Worm (Caenorhabditis elegans): Measurements from ENCODE around the gene irld-15.
"Not testable (repeated sequence)": the region's sequence is repeated elsewhere in the genome, so short reads cannot be mapped to it uniquely, and the experiment has no call there.

Gene irld-15

ce11 chrV:2324260-2324659 lies 20.6 kb upstream of the irld-15 start:
- TF ChIP-seq jun-1 (tag; optimal IDR thresholded peaks at IDR 0.05) (peak; percentile 48), ztf-11 (tag; optimal IDR thresholded peaks at IDR 0.05) (no peak), xbp-1 (tag; optimal IDR thresholded peaks at IDR 0.05) (no peak), efl-1 (optimal IDR thresholded peaks at IDR 0.05) (no peak), efl-1 (GFP tag; optimal IDR thresholded peaks at IDR 0.05 in 1 of 2) (peak in 1 of 2 experiments; percentile 7), nhr-237 (tag; optimal IDR thresholded peaks at IDR 0.05) (no peak), nhr-71 (tag; optimal IDR thresholded peaks at IDR 0.05) (peak; percentile 59), pqm-1 (tag; optimal IDR thresholded peaks at IDR 0.05) (peak; percentile 72), elt-2 (tag; optimal IDR thresholded peaks at IDR 0.05) (peak; percentile 99), efl-3 (GFP tag; optimal IDR thresholded peaks at IDR 0.05) (no peak), egl-27 (tag; optimal IDR thresholded peaks at IDR 0.05) (no peak), lin-35 (GFP tag; optimal IDR thresholded peaks at IDR 0.05) (peak in 1 of 2 experiments; percentile 14), ets-5 (GFP tag; IDR thresholded peaks at IDR 0.05) (no peak)

ce11 chrV:2322466-2322865 lies 18.8 kb upstream of the irld-15 start, which contains the start of gene pud-1.2:
Gene pud-1.2, minus strand, starts transcription at chrV:2322566.
- TF ChIP-seq sptf-1 (tag; optimal IDR thresholded peaks at IDR 0.05); sup-37 (GFP tag; optimal IDR thresholded peaks at IDR 0.05); nhr-84 (tag; optimal IDR thresholded peaks at IDR 0.05): not testable (repeated sequence)

ce11 chrV:2321001-2321400 lies 17.3 kb upstream of the irld-15 start, which contains the start of gene Y19D10B.6:
Gene Y19D10B.6, minus strand, starts transcription at chrV:2321101.
- TF ChIP-seq fos-1 (tag; optimal IDR thresholded peaks at IDR 0.05); mab-9 (GFP tag; IDR thresholded peaks at IDR 0.05); rnt-1 (tag; optimal IDR thresholded peaks at IDR 0.05): not testable (repeated sequence)

ce11 chrV:2308246-2308645 lies 4.6 kb upstream of the irld-15 start:
- peak; percentile 29 for TF ChIP-seq elt-2 (tag; optimal IDR thresholded peaks at IDR 0.05)
- no peak for TF ChIP-seq pax-3 (tag; optimal IDR thresholded peaks at IDR 0.05)

- TF ChIP-seq efl-1 (optimal IDR thresholded peaks at IDR 0.05) (no peak), efl-1 (GFP tag; optimal IDR thresholded peaks at IDR 0.05 in 1 of 2) (peak in 1 of 2 experiments; percentile 91), F16B12.6 (tag; optimal IDR thresholded peaks at IDR 0.05) (no peak), jun-1 (tag; optimal IDR thresholded peaks at IDR 0.05) (no peak)
These were observed 2.7 kb upstream of the irld-15 start for ce11 chrV:2306383-2306782.

- TF ChIP-seq aly-2 (tag; optimal IDR thresholded peaks at IDR 0.05) = no peak
- no peak for TF ChIP-seq skn-1 (tag; optimal IDR thresholded peaks at IDR 0.05)
- no peak for TF ChIP-seq tbx-2 (tag; optimal IDR thresholded peaks at IDR 0.05)
- TF ChIP-seq nhr-11 (tag; optimal IDR thresholded peaks at IDR 0.05) = no peak
- no peak for TF ChIP-seq lir-3 (tag; optimal IDR thresholded peaks at IDR 0.05; ENCODE audit: poor library complexity)
- TF ChIP-seq egl-13 (tag; optimal IDR thresholded peaks at IDR 0.05) = no peak
- no peak for TF ChIP-seq lin-14 (GFP tag; optimal IDR thresholded peaks at IDR 0.05)
- no peak for TF ChIP-seq nhr-71 (tag; optimal IDR thresholded peaks at IDR 0.05)
- no peak for TF ChIP-seq nhr-12 (tag; optimal IDR thresholded peaks at IDR 0.05)
- no peak for TF ChIP-seq nhr-47 (tag; optimal IDR thresholded peaks at IDR 0.05)
- TF ChIP-seq unc-86 (tag; optimal IDR thresholded peaks at IDR 0.05) = no peak
- no peak for TF ChIP-seq sup-37 (GFP tag; optimal IDR thresholded peaks at IDR 0.05)
- TF ChIP-seq C16A3.4 (tag; optimal IDR thresholded peaks at IDR 0.05) = no peak
- TF ChIP-seq fkh-10 (GFP tag; optimal IDR thresholded peaks at IDR 0.05) = no peak
- no peak for TF ChIP-seq snpc-4 (tag; optimal IDR thresholded peaks at IDR 0.05)
- no peak for TF ChIP-seq egl-27 (tag; optimal IDR thresholded peaks at IDR 0.05)
- no peak for TF ChIP-seq hlh-4 (tag; optimal IDR thresholded peaks at IDR 0.05)
- TF ChIP-seq ceh-63 (GFP tag; optimal IDR thresholded peaks at IDR 0.05) = no peak
- no peak for TF ChIP-seq nhr-85 (tag)
- no peak for TF ChIP-seq sptf-1 (tag; optimal IDR thresholded peaks at IDR 0.05)
These were observed 2.8 kb downstream of the irld-15 start, which contains the start of gene Y19D10B.8 for ce11 chrV:2300905-2301304. Gene Y19D10B.8, minus strand, starts transcription at chrV:2301005.

Data from whole organism, L1 larva.